Worm (Caenorhabditis elegans) whole organism, mixed stage, embryonic: ENCODE measurements around the gene T12G3.11.

ENCODE experiments used
- M03D4.4 ChIP-seq: sonication (generic microtip); optimal IDR thresholded peaks from 2 replicates; lab custom pipeline; 2017; ENCODE audit warnings: mild to moderate bottlenecking, missing genetic modification characterization, missing compliant biosample characterization
- bed-3 ChIP-seq: fragments of 200-800 bp; sonication (Bioruptor generic); optimal IDR thresholded peaks from 3 replicates; lab custom pipeline; 2018; ENCODE audit warnings: mild to moderate bottlenecking, missing genetic modification characterization, moderate library complexity, missing compliant biosample characterization
- blmp-1 ChIP-seq: fragments of 150-350 bp; optimal IDR thresholded peaks from 2 replicates; lab custom pipeline; 2014; ENCODE audit warnings: missing biosample characterization, missing genetic modification characterization
- ceh-39 ChIP-seq: fragments of 150-350 bp; optimal IDR thresholded peaks from 2 replicates; lab custom pipeline; 2014; ENCODE audit warnings: missing biosample characterization, missing genetic modification characterization
- ceh-43 ChIP-seq: fragments of 200-800 bp; sonication (Bioruptor generic); optimal IDR thresholded peaks from 2 replicates; lab custom pipeline; 2018; ENCODE audit warnings: mild to moderate bottlenecking, missing genetic modification characterization, moderate library complexity, missing compliant biosample characterization
- ceh-83 ChIP-seq: fragments of 200-800 bp; sonication (Bioruptor generic); optimal IDR thresholded peaks from 2 replicates; lab custom pipeline; 2018; ENCODE audit warnings: mild to moderate bottlenecking, missing genetic modification characterization, missing compliant biosample characterization
- ces-1 ChIP-seq: fragments of 150-350 bp; optimal IDR thresholded peaks from 2 replicates; lab custom pipeline; 2014; ENCODE audit warnings: missing biosample characterization, missing genetic modification reagents, missing genetic modification characterization
- cnd-1 ChIP-seq: fragments of 200-800 bp; sonication (Bioruptor generic); optimal IDR thresholded peaks from 2 replicates; lab custom pipeline; 2018; ENCODE audit warnings: mild to moderate bottlenecking, missing genetic modification characterization, missing compliant biosample characterization
- drap-1 ChIP-seq: fragments of 200-800 bp; sonication (Bioruptor generic); optimal IDR thresholded peaks from 3 replicates; lab custom pipeline; 2018; ENCODE audit warnings: mild to moderate bottlenecking, missing genetic modification characterization, missing compliant biosample characterization
- elt-1 ChIP-seq: sonication (generic microtip); optimal IDR thresholded peaks from 2 replicates; lab custom pipeline; 2017; ENCODE audit warnings: missing genetic modification characterization, mild to moderate bottlenecking, missing compliant biosample characterization, antibody characterized with exemption, moderate library complexity, borderline replicate concordance; ENCODE audit not compliant: insufficient read depth
- elt-3 ChIP-seq: fragments of 150-350 bp; optimal IDR thresholded peaks from 2 replicates; lab custom pipeline; 2014; ENCODE audit warnings: missing biosample characterization, missing genetic modification characterization
- flh-1 ChIP-seq: fragments of 200-800 bp; sonication (Bioruptor generic); optimal IDR thresholded peaks from 2 replicates; lab custom pipeline; 2018; ENCODE audit warnings: mild to moderate bottlenecking, missing genetic modification characterization, moderate library complexity, missing compliant biosample characterization
- ham-2 ChIP-seq: fragments of 200-800 bp; sonication (Bioruptor generic); optimal IDR thresholded peaks from 2 replicates; lab custom pipeline; 2018; ENCODE audit warnings: mild to moderate bottlenecking, missing genetic modification characterization, missing compliant biosample characterization
- hlh-1 ChIP-seq: fragments of 150-350 bp; optimal IDR thresholded peaks from 2 replicates; lab custom pipeline; 2014; ENCODE audit warnings: missing biosample characterization, missing genetic modification reagents, missing genetic modification characterization
- lin-13 ChIP-seq: fragments of 150-350 bp; optimal IDR thresholded peaks from 2 replicates; lab custom pipeline; 2014; ENCODE audit warnings: missing biosample characterization, missing genetic modification characterization
- lin-32 ChIP-seq: fragments of 200-800 bp; sonication (Bioruptor generic); optimal IDR thresholded peaks from 2 replicates; lab custom pipeline; 2018; ENCODE audit warnings: mild to moderate bottlenecking, missing genetic modification characterization, missing compliant biosample characterization
- lsy-2 ChIP-seq: fragments of 150-350 bp; optimal IDR thresholded peaks from 2 replicates; lab custom pipeline; 2014; ENCODE audit warnings: missing biosample characterization, missing genetic modification characterization
- mab-5 ChIP-seq: fragments of 150-350 bp; optimal IDR thresholded peaks from 2 replicates; lab custom pipeline; 2014; ENCODE audit warnings: missing biosample characterization, missing genetic modification characterization
- mep-1 ChIP-seq: fragments of 150-350 bp; optimal IDR thresholded peaks from 2 replicates; lab custom pipeline; 2017; ENCODE audit warnings: missing biosample characterization, missing genetic modification reagents, missing genetic modification characterization, inconsistent platforms
- mls-2 ChIP-seq: sonication (generic microtip); optimal IDR thresholded peaks from 2 replicates; lab custom pipeline; 2016; ENCODE audit warnings: mild to moderate bottlenecking, missing genetic modification characterization, moderate library complexity, missing compliant biosample characterization
- nhr-2 ChIP-seq: fragments of 150-350 bp; optimal IDR thresholded peaks from 2 replicates; lab custom pipeline; 2014; ENCODE audit warnings: missing biosample characterization, missing genetic modification characterization
- nhr-237 ChIP-seq: fragments of 150-350 bp; optimal IDR thresholded peaks from 2 replicates; lab custom pipeline; 2014; ENCODE audit warnings: missing biosample characterization, missing genetic modification characterization
- nhr-76 ChIP-seq: sonication (generic microtip); optimal IDR thresholded peaks from 2 replicates; lab custom pipeline; 2017; ENCODE audit warnings: missing biosample characterization, missing genetic modification characterization
- snpc-4 ChIP-seq: fragments of 150-350 bp; optimal IDR thresholded peaks from 2 replicates; lab custom pipeline; 2014; ENCODE audit warnings: missing biosample characterization, missing genetic modification characterization
- sptf-1 ChIP-seq: sonication (generic microtip); optimal IDR thresholded peaks from 2 replicates; lab custom pipeline; 2017; ENCODE audit warnings: mild to moderate bottlenecking, missing genetic modification characterization, moderate library complexity, missing compliant biosample characterization
- unc-120 ChIP-seq: sonication (generic microtip); optimal IDR thresholded peaks from 2 replicates; lab custom pipeline; 2017; ENCODE audit warnings: missing genetic modification characterization, missing compliant biosample characterization; ENCODE audit not compliant: poor library complexity, severe bottlenecking
- unc-62 ChIP-seq: fragments of 150-350 bp; optimal IDR thresholded peaks from 2 replicates; lab custom pipeline; 2014; ENCODE audit warnings: missing biosample characterization, missing genetic modification reagents, missing genetic modification characterization
- zip-8 ChIP-seq: fragments of 150-350 bp; optimal IDR thresholded peaks from 2 replicates; lab custom pipeline; 2014; ENCODE audit warnings: missing biosample characterization, missing genetic modification characterization

T12G3.11 gene

DNA sequence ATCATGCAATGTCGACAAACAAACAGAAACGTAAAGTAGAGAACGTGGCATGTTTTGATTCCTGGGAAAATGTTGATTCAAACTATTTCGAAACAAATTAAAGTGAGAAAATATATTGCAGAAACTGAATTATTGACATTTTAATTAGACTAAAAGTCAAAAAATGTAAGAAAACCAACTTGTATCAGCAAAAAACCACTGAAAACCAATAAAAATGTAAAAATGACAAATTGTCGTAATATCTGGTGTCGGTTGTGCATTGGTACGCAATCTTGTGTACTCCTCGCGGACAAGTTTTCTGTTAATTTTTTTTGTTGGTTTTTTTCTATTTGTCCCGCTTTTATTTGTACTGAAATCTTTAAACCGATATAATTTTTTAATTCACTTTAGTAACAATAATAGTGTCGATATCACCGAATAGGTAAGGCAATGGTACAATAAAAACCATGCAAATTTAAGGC is at the start of gene T12G3.11:
Gene T12G3.11, minus strand, starts transcription at position 51 of the 461 bp plus-strand sequence.
- TF ChIP-seq ham-2 (GFP tag; lab: Kevin White, UChicago) = no peak
- no peak for TF ChIP-seq lin-13 (tag; lab: Kevin White, UChicago)
- TF ChIP-seq hlh-1 (tag; lab: Kevin White, UChicago) = no peak
- TF ChIP-seq ceh-43 (GFP tag; lab: Kevin White, UChicago) = no peak
- TF ChIP-seq ces-1 (GFP tag; lab: Kevin White, UChicago) = peak; percentile 14
- TF ChIP-seq unc-120 = no peak
- peak; percentile 52 for TF ChIP-seq lsy-2 (tag; lab: Kevin White, UChicago)
- no peak for TF ChIP-seq zip-8 (tag; lab: Kevin White, UChicago)
- TF ChIP-seq lin-32 (GFP tag; lab: Kevin White, UChicago) = no peak

DNA sequence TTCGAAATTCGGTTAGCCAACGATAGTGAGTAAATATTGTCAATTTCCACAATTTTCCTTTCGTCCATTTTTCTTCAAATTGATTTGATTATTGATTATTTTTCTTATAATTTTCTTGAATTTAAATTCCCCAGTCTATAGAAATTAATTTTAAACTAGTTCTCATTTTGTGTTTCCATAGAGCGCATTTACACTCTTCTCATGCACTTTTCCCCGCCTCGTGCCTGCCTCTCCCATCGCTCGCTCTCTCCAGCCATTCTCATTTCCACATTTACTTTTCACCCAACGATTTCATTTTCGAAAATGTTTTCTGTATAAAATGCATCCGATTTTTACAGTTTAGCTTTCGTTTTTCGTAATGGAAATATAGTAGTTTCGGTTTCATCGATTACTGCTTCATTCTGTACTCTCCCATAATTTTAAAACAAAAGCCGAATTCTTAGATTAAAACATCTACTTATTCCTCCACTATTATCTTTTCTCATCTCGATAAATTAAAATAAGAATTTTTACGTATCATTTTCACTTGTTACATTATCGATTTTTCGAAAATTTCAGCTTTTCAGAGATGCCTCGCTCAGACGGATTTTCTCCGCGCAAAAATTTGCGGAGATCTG is 49.4 kb upstream of the T12G3.11 start, which contains the start of gene lex-1:
Gene lex-1, plus strand, starts transcription at position 567 of the 617 bp plus-strand sequence.
- TF ChIP-seq lsy-2 (tag; lab: Kevin White, UChicago) = peak; percentile 10
- TF ChIP-seq unc-120 = no peak
- TF ChIP-seq nhr-76 = no peak
- no peak for TF ChIP-seq drap-1 (GFP tag; lab: Kevin White, UChicago)
- no peak for TF ChIP-seq elt-1
- no peak for TF ChIP-seq bed-3 (GFP tag; lab: Kevin White, UChicago)
- peak; percentile 33 for TF ChIP-seq mep-1 (tag; lab: Kevin White, UChicago)
- TF ChIP-seq nhr-237 (tag; lab: Kevin White, UChicago) = no peak
- TF ChIP-seq nhr-2 (tag; lab: Kevin White, UChicago) = no peak

DNA sequence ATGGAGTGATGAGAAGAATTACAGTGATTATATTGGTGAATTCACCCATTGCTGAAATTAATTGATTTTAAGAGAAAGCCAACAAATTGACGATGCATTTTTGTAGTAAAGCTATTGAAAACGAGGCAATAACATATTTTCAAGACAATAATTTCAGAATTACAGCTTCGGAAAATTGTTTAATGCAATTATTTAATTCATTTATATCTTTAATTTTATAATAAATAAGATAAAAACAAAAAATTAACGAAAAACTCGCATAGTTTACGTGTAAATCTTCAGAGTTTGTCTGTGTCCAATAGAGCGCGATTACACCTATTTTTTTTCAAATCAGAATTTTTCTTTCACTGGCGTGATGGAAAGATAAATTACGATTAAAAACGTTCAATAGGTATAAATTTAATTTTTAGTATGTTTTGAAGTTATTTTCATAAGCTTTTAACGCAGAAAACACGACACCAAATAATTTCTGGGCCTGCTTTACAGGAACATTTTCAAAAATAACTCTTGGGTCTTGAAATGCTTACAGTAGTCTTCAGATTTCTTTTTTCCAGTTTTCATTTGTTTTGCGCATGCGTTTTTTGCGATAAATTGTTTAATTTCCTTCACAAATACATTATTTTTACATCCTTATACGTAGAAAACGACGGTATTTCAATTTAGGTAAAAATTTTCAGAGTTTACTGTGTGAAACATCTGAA is 48.7 kb upstream of the T12G3.11 start, which contains the start of gene tmed-1:
Gene tmed-1, minus strand, starts transcription at position 51 of the 701 bp plus-strand sequence.
- TF ChIP-seq elt-3 (no peak), ces-1 (GFP tag; lab: Kevin White, UChicago) (no peak), hlh-1 (tag; lab: Kevin White, UChicago) (no peak), cnd-1 (tag; lab: Kevin White, UChicago) (no peak), unc-62 (GFP tag; lab: Kevin White, UChicago) (no peak), lin-32 (GFP tag; lab: Kevin White, UChicago) (no peak), drap-1 (GFP tag; lab: Kevin White, UChicago) (no peak), nhr-237 (tag; lab: Kevin White, UChicago) (no peak), snpc-4 (tag; lab: Kevin White, UChicago) (no peak), unc-120 (no peak), ceh-39 (tag; lab: Kevin White, UChicago) (no peak), ceh-43 (GFP tag; lab: Kevin White, UChicago) (no peak), lin-13 (tag; lab: Kevin White, UChicago) (no peak), elt-1 (no peak), flh-1 (GFP tag; lab: Kevin White, UChicago) (no peak), mab-5 (tag; lab: Kevin White, UChicago) (no peak), lsy-2 (tag; lab: Kevin White, UChicago) (no peak), mls-2 (tag; lab: Kevin White, UChicago) (no peak), sptf-1 (tag; lab: Kevin White, UChicago) (no peak)

DNA sequence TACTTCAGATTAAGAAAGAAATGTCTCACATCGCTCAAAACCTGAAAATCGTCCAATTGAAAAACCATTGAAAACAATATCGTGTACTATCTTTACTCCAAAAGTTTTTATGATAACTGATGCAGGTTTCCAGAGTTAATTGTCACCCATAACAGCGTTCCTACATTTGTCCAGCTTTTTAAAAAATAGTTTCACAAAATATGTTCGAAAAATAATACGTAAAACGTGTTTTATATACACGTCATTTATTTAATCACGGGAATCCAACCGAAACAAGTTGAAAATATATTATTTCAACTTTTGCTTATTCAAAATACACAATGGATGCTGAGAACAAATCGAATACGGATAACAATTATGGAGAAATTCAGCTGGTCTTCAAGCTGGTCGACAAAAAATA is 45.9 kb upstream of the T12G3.11 start, which contains the start of gene K08E4.7:
Gene K08E4.7, plus strand, starts transcription at position 301 of the 400 bp plus-strand sequence.
- TF ChIP-seq ces-1 (GFP tag; lab: Kevin White, UChicago) = no peak
- TF ChIP-seq mep-1 (tag; lab: Kevin White, UChicago) = no peak
- no peak for TF ChIP-seq M03D4.4 (tag; lab: Kevin White, UChicago)
- no peak for TF ChIP-seq hlh-1 (tag; lab: Kevin White, UChicago)
- no peak for TF ChIP-seq ceh-83 (GFP tag; lab: Kevin White, UChicago)
- no peak for TF ChIP-seq lin-13 (tag; lab: Kevin White, UChicago)
- TF ChIP-seq blmp-1 = no peak

- TF ChIP-seq unc-120 (no peak), elt-3 (no peak)
These were observed 39.0 kb upstream of the T12G3.11 start, which contains the start of gene bath-37 for ce11 chrIV:12068590-12068989. bath-37 (plus strand) TSS chrIV:12068890.
